Worm (Caenorhabditis elegans) whole organism, young adult: Measurements from ENCODE around the gene glb-29.

Experiments
- F52B5.7 ChIP-seq: sonication (generic microtip); optimal IDR thresholded peaks from 2 replicates; lab custom pipeline; 2016; ENCODE audit warnings: mild to moderate bottlenecking, missing genetic modification characterization, missing compliant biosample characterization
- mes-4 ChIP-seq: sonication (generic microtip); optimal IDR thresholded peaks from 2 replicates; lab custom pipeline; 2016; ENCODE audit warnings: missing genotype, missing genetic modification characterization, missing compliant biosample characterization
- ztf-28 ChIP-seq: fragments of 200-800 bp; sonication (Bioruptor generic); IDR thresholded peaks from 2 replicates; pipeline ENCODE4 v1.3.6; 2022; ENCODE audit warnings: missing genetic modification reagents, missing genetic modification characterization, missing compliant biosample characterization

DNA sequence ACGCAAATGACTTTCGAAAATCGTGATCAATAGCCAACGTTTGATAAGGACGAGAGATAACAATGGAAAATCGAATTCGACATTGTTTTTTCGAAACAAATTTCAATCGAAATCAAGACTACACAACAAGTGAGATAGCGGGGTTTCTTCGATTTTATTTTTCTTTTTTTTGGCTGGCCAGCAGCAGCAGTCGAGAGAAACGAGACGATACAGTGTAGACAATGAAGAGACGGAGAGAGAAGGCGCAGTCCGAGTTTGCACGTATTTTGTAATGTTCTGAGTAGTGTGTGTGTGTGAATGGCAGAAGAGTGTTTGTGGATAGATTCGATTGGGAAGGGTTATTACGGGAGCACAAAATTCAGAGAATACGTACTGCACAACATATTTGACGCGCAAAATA is 31.3 kb downstream of the glb-29 start:
- TF ChIP-seq mes-4 (tag; lab: Kevin White, UChicago) (no peak), F52B5.7 (tag; lab: Kevin White, UChicago) (no peak), ztf-28 (GFP tag; lab: Robert Waterston, UW) (no peak)
